Fruit fly (Drosophila melanogaster): ENCODE measurements around the gene mesh.

Gene mesh

DNA sequence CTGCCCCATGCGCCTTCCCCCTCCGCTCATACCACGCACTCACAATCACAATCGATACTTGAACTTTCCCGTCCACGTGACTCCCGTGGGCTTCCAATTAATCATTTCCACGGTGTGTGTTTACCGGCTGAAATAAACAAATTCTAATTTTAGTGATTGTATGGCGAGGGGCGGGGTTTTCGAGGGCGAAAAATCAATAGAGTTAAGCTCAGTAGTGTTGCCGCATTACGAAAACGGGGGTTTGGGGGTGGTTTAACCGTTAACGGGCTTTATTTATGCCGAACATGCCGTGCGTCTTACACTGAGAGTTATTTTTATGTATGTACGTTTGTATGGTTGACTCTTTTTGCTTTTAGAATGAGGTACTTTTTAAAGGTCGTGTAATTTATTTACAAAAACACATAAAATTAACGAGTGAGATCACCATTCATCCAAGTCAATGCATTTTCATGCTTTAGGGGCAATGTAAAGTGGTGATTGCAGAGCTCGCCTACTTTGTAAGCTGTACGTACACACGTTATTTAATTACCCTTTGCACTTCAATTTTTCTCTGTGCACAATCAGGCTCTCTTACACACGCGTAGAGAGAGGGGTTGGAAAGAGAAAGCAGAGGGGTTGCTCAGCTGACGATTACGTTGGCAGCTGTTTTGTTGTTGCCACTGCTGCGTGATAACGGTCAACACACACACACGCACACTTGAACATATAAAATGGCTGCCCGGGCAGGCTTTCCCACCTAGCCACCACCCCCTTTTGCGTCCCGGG, 26.7 kb upstream of the mesh start (continued):
- no peak for TF ChIP-seq pan (optimal IDR thresholded peaks at IDR 0.05)
- TF ChIP-seq pan (GFP tag; optimal IDR thresholded peaks at IDR 0.05 in 1 of 2, IDR thresholded peaks at IDR 0.05 in 1 of 2), result no peak
- TF ChIP-seq Jarid2 (GFP tag; optimal IDR thresholded peaks at IDR 0.05), result peak; percentile 12
- TF ChIP-seq chn (GFP tag; optimal IDR thresholded peaks at IDR 0.05), result peak; percentile 78
- TF ChIP-seq ash1 (GFP tag; optimal IDR thresholded peaks at IDR 0.05), result peak; percentile 14
- no peak for TF ChIP-seq dimm (GFP tag; IDR thresholded peaks at IDR 0.05)
- TF ChIP-seq CG6272 (GFP tag; IDR thresholded peaks at IDR 0.05), result peak; percentile 53
- TF ChIP-seq ap (GFP tag; IDR thresholded peaks at IDR 0.05), result no peak
- no peak for TF ChIP-seq ham (GFP tag; IDR thresholded peaks at IDR 0.05)
- no peak for TF ChIP-seq ssp (GFP tag; IDR thresholded peaks at IDR 0.05)
- TF ChIP-seq CG1233 (GFP tag; optimal IDR thresholded peaks at IDR 0.05), result peak; percentile 76
- TF ChIP-seq Dip3 (GFP tag; optimal IDR thresholded peaks at IDR 0.05), result peak; percentile 74
- TF ChIP-seq zfh1 (GFP tag; IDR thresholded peaks at IDR 0.05), result no peak
- TF ChIP-seq CG13894 (tag; optimal IDR thresholded peaks at IDR 0.05), result no peak
- peak; percentile 76 for TF ChIP-seq CrebB (tag; optimal IDR thresholded peaks at IDR 0.05)
- peak; percentile 74 for TF ChIP-seq Bteb2 (GFP tag; optimal IDR thresholded peaks at IDR 0.05)
- TF ChIP-seq CG8388 (GFP tag; optimal IDR thresholded peaks at IDR 0.05), result peak; percentile 82
- TF ChIP-seq CkIIα-i1 (GFP tag; IDR thresholded peaks at IDR 0.05), result no peak
- peak; percentile 82 for TF ChIP-seq Mes4 (GFP tag; optimal IDR thresholded peaks at IDR 0.05)
- TF ChIP-seq sens-2 (GFP tag; IDR thresholded peaks at IDR 0.05), result no peak
- peak; percentile 53 for TF ChIP-seq fd64A (GFP tag; optimal IDR thresholded peaks at IDR 0.05)
- peak; percentile 85 for TF ChIP-seq Side (GFP tag; optimal IDR thresholded peaks at IDR 0.05)
- TF ChIP-seq vnd (GFP tag; IDR thresholded peaks at IDR 0.05; ENCODE audit: partially characterized antibody), result no peak
- no peak for TF ChIP-seq sim (GFP tag; IDR thresholded peaks at IDR 0.05)
- TF ChIP-seq jumu (GFP tag; optimal IDR thresholded peaks at IDR 0.05), result peak; percentile 78
- TF ChIP-seq CG17912 (GFP tag; optimal IDR thresholded peaks at IDR 0.05), result peak; percentile 60
- TF ChIP-seq yki (optimal IDR thresholded peaks at IDR 0.05), result no peak
- TF ChIP-seq sima (GFP tag; optimal IDR thresholded peaks at IDR 0.05), result peak; percentile 46
- TF ChIP-seq CG8765 (GFP tag; IDR thresholded peaks at IDR 0.05), result no peak
- TF ChIP-seq psq (GFP tag; optimal IDR thresholded peaks at IDR 0.05), result no peak
- TF ChIP-seq CG2199 (GFP tag; IDR thresholded peaks at IDR 0.05), result no peak
- peak; percentile 93 for TF ChIP-seq Fer1 (GFP tag; optimal IDR thresholded peaks at IDR 0.05)
- TF ChIP-seq unpg (GFP tag; optimal IDR thresholded peaks at IDR 0.05), result peak; percentile 85
- peak; percentile 89 for TF ChIP-seq CG18619 (GFP tag; optimal IDR thresholded peaks at IDR 0.05)
- peak; percentile 78 for TF ChIP-seq CG17385 (GFP tag; optimal IDR thresholded peaks at IDR 0.05)
- TF ChIP-seq unc-4 (GFP tag; IDR thresholded peaks at IDR 0.05; ENCODE audit: partially characterized antibody), result no peak
- TF ChIP-seq CG10979 (tag; optimal IDR thresholded peaks at IDR 0.05), result peak; percentile 83
- TF ChIP-seq CG11695 (GFP tag; IDR thresholded peaks at IDR 0.05), result no peak
- TF ChIP-seq CG7839 (tag; optimal IDR thresholded peaks at IDR 0.05), result peak; percentile 92
- peak; percentile 77 for TF ChIP-seq CG12942 (GFP tag; optimal IDR thresholded peaks at IDR 0.05)
- peak; percentile 78 for TF ChIP-seq CG13296 (GFP tag; optimal IDR thresholded peaks at IDR 0.05)
- TF ChIP-seq hkb (optimal IDR thresholded peaks at IDR 0.05), result peak; percentile 2
- TF ChIP-seq hkb (GFP tag; IDR thresholded peaks at IDR 0.05), result no peak
- no peak for TF ChIP-seq CG17328 (GFP tag; IDR thresholded peaks at IDR 0.05)
- TF ChIP-seq CG33213 (GFP tag; optimal IDR thresholded peaks at IDR 0.05), result peak; percentile 77
- TF ChIP-seq CG6854 (GFP tag; optimal IDR thresholded peaks at IDR 0.05), result peak; percentile 48
- TF ChIP-seq gsb (GFP tag; IDR thresholded peaks at IDR 0.05), result no peak
- peak; percentile 85 for TF ChIP-seq dmrt11E (tag; optimal IDR thresholded peaks at IDR 0.05)
- TF ChIP-seq CG3726 (GFP tag; IDR thresholded peaks at IDR 0.05), result no peak
- TF ChIP-seq pho (GFP tag; optimal IDR thresholded peaks at IDR 0.05), result peak; percentile 84
- peak; percentile 86 for TF ChIP-seq CG3281 (GFP tag; optimal IDR thresholded peaks at IDR 0.05)
- TF ChIP-seq CG12744 (GFP tag; optimal IDR thresholded peaks at IDR 0.05), result peak; percentile 77
